Fruit fly (Drosophila melanogaster): ENCODE results near the gene CG2100.

DNA sequence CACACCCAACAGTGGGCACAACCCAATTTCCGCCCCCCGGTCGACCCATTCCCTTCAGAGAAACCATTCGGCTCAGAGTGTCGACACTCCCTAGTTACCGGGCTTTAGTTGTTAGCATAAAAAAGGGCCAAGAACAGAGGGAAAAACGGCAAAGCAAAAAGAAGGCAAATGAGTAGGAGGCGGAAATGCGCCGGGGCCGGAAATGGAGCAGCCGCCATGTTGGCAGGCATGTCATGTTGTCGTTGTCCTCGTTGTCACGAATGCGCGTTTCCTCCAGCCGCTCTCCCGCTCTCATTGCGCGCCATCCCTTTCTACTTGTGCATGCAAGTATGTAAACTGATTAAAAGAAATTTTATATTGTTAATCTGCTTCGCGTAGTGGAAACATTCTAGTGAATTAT lies 39.8 kb downstream of the CG2100 start:
- TF ChIP-seq CG8478 (optimal IDR thresholded peaks at IDR 0.05) (no peak), CTCF (optimal IDR thresholded peaks at IDR 0.05) (no peak)

All from S2 (cell line).